Worm (Caenorhabditis elegans) whole organism, midembryonic: ENCODE measurements around the gene lys-3.

ENCODE experiments used
- T22C8.4 ChIP-seq: fragments of 200-800 bp; sonication (Bioruptor generic); IDR thresholded peaks from 2 replicates; pipeline ENCODE4 v1.3.6; 2022; ENCODE audit warnings: missing genetic modification characterization, missing compliant biosample characterization
- cog-1 ChIP-seq: sonication (generic microtip); optimal IDR thresholded peaks from 2 replicates; lab custom pipeline; 2016; ENCODE audit warnings: missing genetic modification characterization, missing compliant biosample characterization
- flt-1 ChIP-seq: fragments of 200-800 bp; sonication (Bioruptor generic); IDR thresholded peaks from 2 replicates; pipeline ENCODE4 v1.3.6; 2022; ENCODE audit warnings: missing genetic modification characterization, missing compliant biosample characterization
- klf-2 ChIP-seq: fragments of 200-800 bp; sonication (Bioruptor generic); conservative IDR thresholded peaks from 2 replicates; pipeline ENCODE4 v1.3.6; 2022; ENCODE audit warnings: missing genetic modification reagents, missing genetic modification characterization, missing compliant biosample characterization
- ref-1 ChIP-seq: fragments of 200-800 bp; sonication (Bioruptor generic); conservative IDR thresholded peaks from 2 replicates; pipeline ENCODE4 v1.3.6; 2022; ENCODE audit warnings: missing genetic modification reagents, missing genetic modification characterization, missing compliant biosample characterization
- ztf-23 ChIP-seq: fragments of 200-800 bp; sonication (Bioruptor generic); IDR thresholded peaks from 2 replicates; pipeline ENCODE4 v1.3.6; 2022; ENCODE audit warnings: missing genetic modification reagents, missing genetic modification characterization, missing compliant biosample characterization
- ztf-29 ChIP-seq: fragments of 200-800 bp; sonication (Bioruptor generic); IDR thresholded peaks from 2 replicates; pipeline ENCODE4 v1.3.6; 2022; ENCODE audit warnings: missing genetic modification reagents, missing genetic modification characterization, missing compliant biosample characterization

ce11 chrV:10292819-10293357 lies 9.5 kb upstream of the lys-3 start, which contains the start of gene col-149:
- TF ChIP-seq T22C8.4 (GFP tag; lab: Robert Waterston, UW) (no peak), ztf-29 (GFP tag; lab: Robert Waterston, UW) (no peak), ref-1 (no peak), flt-1 (GFP tag; lab: Robert Waterston, UW) (no peak), klf-2 (GFP tag; lab: Robert Waterston, UW) (no peak), cog-1 (tag; lab: Kevin White, UChicago) (no peak), ztf-23 (GFP tag; lab: Robert Waterston, UW) (no peak)
